Fruit fly (Drosophila melanogaster) whole organism, prepupa: ENCODE results near the gene pyd.

Experiments
- CG1621 ChIP-seq: fragments of 200-800 bp; sonication (Bioruptor generic); optimal IDR thresholded peaks from 3 replicates; lab custom pipeline; 2018; ENCODE audit warnings: missing biosample characterization, mild to moderate bottlenecking, missing genetic modification characterization
- CG8632 ChIP-seq: fragments of 200-800 bp; sonication (Bioruptor generic); optimal IDR thresholded peaks from 3 replicates; lab custom pipeline; 2016; ENCODE audit warnings: missing biosample characterization, missing genetic modification characterization
- CG9139 ChIP-seq: fragments of 200-800 bp; sonication (Bioruptor generic); optimal IDR thresholded peaks from 3 replicates; lab custom pipeline; 2017; ENCODE audit warnings: missing biosample characterization, mild to moderate bottlenecking, missing genetic modification characterization

dm6 chr3R:8927817-8928625 lies 3.7 kb downstream of the pyd start:
- peak; percentile 66 for TF ChIP-seq CG9139 (GFP tag; lab: Kevin White, UChicago)
- peak; percentile 74 for TF ChIP-seq CG8632
- peak; percentile 87 for TF ChIP-seq CG1621
